Worm (Caenorhabditis elegans): ENCODE data around the gene dao-6.

ce11 chrIII:9727439-9727838, 8.6 kb downstream of the dao-6 start, which contains the start of gene C07A9.12:
- TF ChIP-seq ama-1 (optimal IDR thresholded peaks at IDR 0.05) (no peak), ceh-13 (GFP tag; optimal IDR thresholded peaks at IDR 0.05) (no peak), flt-1 (GFP tag; IDR thresholded peaks at IDR 0.05) (no peak), pes-1 (GFP tag; IDR thresholded peaks at IDR 0.05) (no peak), hmbx-1 (tag; optimal IDR thresholded peaks at IDR 0.05) (no peak), F13C5.2 (tag; optimal IDR thresholded peaks at IDR 0.05) (no peak), ets-7 (tag; optimal IDR thresholded peaks at IDR 0.05) (no peak), scrt-1 (GFP tag; IDR thresholded peaks at IDR 0.05) (no peak), tra-4 (tag; optimal IDR thresholded peaks at IDR 0.05) (no peak), aly-1 (tag; optimal IDR thresholded peaks at IDR 0.05) (no peak), tbx-11 (GFP tag; IDR thresholded peaks at IDR 0.05) (no peak)

All from whole organism, early embryonic.